Fruit fly (Drosophila melanogaster): ENCODE data around the gene CG18294.

- no peak for TF ChIP-seq CG12744 (GFP tag; optimal IDR thresholded peaks at IDR 0.05)
- no peak for TF ChIP-seq Hr78 (GFP tag; optimal IDR thresholded peaks at IDR 0.05)
- TF ChIP-seq CG3281 (GFP tag; optimal IDR thresholded peaks at IDR 0.05), result no peak
Measured at dm6 chr3L:19497135-19497534, 21.8 kb upstream of the CG18294 start.

Measured in whole organism, embryonic.